Worm (Caenorhabditis elegans): Measurements from ENCODE around the gene C36B7.5.

Gene C36B7.5

DNA sequence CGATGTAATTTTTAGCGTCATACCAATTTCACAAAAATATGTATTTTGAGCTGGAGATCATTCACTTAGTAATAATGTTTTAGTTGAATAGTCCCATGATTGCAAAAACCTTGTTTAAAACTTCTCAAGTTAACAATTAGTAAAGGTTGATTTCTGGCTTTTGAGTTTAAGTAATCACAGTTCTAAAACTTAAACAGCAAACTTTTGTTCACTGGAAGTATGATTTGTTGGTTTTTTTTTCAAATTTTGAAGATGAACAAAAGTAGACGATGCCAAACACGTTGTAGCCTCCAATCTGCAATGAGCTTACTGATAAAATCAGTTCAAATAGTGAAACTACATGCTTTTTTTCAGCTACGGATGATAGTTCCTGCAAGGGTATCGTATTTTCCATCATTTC, 16.3 kb upstream of the C36B7.5 start, which contains the start of gene C36B7.1 (continued):
- TF ChIP-seq ceh-34 (tag; optimal IDR thresholded peaks at IDR 0.05) (no peak), gmeb-2 (tag; optimal IDR thresholded peaks at IDR 0.05) (no peak)

DNA sequence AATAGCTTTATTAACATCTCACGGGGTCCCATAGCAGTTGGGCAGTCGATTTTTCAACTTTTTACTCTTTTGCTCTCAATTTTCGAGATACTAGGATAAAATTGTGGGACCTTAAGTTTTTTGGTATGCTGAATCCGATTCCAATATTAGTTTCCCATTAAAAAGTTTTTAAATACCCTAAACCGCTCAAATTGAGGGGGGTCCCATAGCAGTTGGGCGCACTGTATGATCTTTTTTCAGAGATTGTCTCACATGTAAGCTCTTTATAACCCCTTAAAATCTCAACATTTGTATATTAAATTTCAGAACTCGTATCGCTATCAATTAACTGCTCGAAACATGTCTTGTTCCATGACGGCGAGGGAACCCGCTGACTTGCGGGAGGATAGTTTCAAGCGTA, 9.9 kb upstream of the C36B7.5 start, which contains the start of gene C36B7.2:
C36B7.2 (plus strand) TSS at position 301 of the 400 bp plus-strand sequence.
- TF ChIP-seq dve-1 (tag; optimal IDR thresholded peaks at IDR 0.05) = no peak
- no peak for TF ChIP-seq unc-86 (tag; optimal IDR thresholded peaks at IDR 0.05)
- no peak for TF ChIP-seq sox-2 (GFP tag; IDR thresholded peaks at IDR 0.05)
- TF ChIP-seq elt-4 (tag; optimal IDR thresholded peaks at IDR 0.05) = no peak
- TF ChIP-seq ceh-2 (tag; optimal IDR thresholded peaks at IDR 0.05) = no peak

DNA sequence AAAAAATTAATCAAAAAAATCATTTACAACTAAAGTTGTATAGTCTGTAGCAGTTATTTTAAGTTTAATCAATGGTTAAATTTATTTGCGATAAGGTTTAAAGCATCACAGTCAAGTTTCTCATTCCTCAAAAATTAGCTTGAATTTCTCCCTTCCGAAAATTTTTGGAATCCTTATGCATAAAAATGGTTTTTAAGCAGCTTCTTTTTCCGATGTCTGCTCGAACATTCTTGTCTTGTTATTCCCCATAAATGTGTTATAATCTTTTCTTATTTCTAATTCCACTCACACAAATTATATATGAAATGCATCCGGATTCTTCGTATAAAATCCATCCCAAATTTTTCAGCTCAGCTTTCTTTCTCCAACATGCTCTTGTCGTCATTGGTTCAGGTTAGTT, 5.2 kb upstream of the C36B7.5 start, which contains the start of gene C36B7.3:
C36B7.3 (plus strand) TSS at position 301 of the 400 bp plus-strand sequence.
- no peak for TF ChIP-seq tbx-2 (tag; optimal IDR thresholded peaks at IDR 0.05)
- no peak for TF ChIP-seq fkh-6 (tag; optimal IDR thresholded peaks at IDR 0.05)
- no peak for TF ChIP-seq ceh-31 (tag; optimal IDR thresholded peaks at IDR 0.05)
- TF ChIP-seq ceh-34 (tag; optimal IDR thresholded peaks at IDR 0.05) = no peak
- no peak for TF ChIP-seq mec-3 (tag; optimal IDR thresholded peaks at IDR 0.05; ENCODE audit: borderline replicate concordance)
- no peak for TF ChIP-seq sox-2 (GFP tag; IDR thresholded peaks at IDR 0.05)
- TF ChIP-seq ets-4 (tag; optimal IDR thresholded peaks at IDR 0.05) = no peak
- no peak for TF ChIP-seq syd-9 (tag; optimal IDR thresholded peaks at IDR 0.05)
- TF ChIP-seq ceh-18 (tag; optimal IDR thresholded peaks at IDR 0.05) = no peak
- no peak for TF ChIP-seq dmd-4 (tag; optimal IDR thresholded peaks at IDR 0.05; ENCODE audit: borderline replicate concordance)
- TF ChIP-seq unc-42 (tag; optimal IDR thresholded peaks at IDR 0.05) = no peak
- TF ChIP-seq unc-55 (GFP tag; optimal IDR thresholded peaks at IDR 0.05) = no peak
- TF ChIP-seq odd-2 (tag; optimal IDR thresholded peaks at IDR 0.05) = no peak
- no peak for TF ChIP-seq npax-4 (tag; optimal IDR thresholded peaks at IDR 0.05)
- no peak for TF ChIP-seq pax-1 (tag; optimal IDR thresholded peaks at IDR 0.05)

DNA sequence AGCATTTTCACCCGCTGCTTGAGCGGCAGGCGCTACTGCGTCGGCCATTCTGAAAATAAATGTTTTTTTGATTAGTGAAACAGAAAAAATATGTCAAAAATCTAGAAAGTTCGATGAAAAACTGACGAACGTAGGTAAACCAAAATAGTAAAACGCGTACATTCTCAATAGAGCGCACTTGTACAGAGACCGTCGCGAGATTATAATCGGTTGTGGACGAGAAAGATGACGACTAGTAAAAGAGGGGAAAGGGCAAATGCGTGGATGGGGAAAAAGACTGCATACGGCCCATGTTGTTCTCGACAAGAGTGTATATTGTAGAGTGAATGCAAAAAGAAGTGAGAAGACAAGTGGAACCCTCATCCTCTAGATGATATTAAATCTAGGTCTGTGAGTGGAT, 4.0 kb upstream of the C36B7.5 start, which contains the start of gene C36B7.6:
C36B7.6 (minus strand) TSS at position 49 of the 400 bp plus-strand sequence.
- TF ChIP-seq ref-2 (tag; optimal IDR thresholded peaks at IDR 0.05) (peak; percentile 16), nfya-1 (tag; optimal IDR thresholded peaks at IDR 0.05) (no peak), elt-4 (tag; optimal IDR thresholded peaks at IDR 0.05) (no peak), ceh-31 (tag; optimal IDR thresholded peaks at IDR 0.05) (peak; percentile 45), elt-2 (tag; optimal IDR thresholded peaks at IDR 0.05) (peak; percentile 38), tbx-2 (tag; optimal IDR thresholded peaks at IDR 0.05) (peak; percentile 26), unc-42 (tag; optimal IDR thresholded peaks at IDR 0.05) (peak; percentile 0), ceh-14 (tag; optimal IDR thresholded peaks at IDR 0.05) (no peak)

DNA sequence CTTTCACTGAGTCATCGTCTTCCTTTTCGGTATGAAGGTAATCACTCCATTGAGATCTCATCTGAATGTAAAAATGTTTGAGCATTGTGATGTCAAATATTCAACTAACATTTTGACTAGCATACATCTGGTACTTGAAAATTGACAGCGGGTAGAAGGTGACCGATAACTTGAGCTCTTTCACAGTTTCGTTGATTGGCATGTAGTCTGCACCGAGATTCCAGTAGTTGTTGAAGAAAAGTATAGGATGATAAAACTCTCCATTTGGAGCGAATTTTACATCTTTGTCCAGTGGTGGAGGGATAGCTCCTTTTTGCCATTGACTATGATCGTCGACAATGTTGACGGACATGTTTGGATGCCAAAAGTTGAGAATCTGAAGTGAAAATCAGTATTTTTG, 2.8 kb upstream of the C36B7.5 start:
- TF ChIP-seq pha-2 (tag; optimal IDR thresholded peaks at IDR 0.05) (no peak), ceh-2 (tag; optimal IDR thresholded peaks at IDR 0.05) (no peak), elt-2 (tag; optimal IDR thresholded peaks at IDR 0.05) (no peak), unc-3 (GFP tag; conservative IDR thresholded peaks at IDR 0.05) (no peak), unc-3 (tag; optimal IDR thresholded peaks at IDR 0.05) (no peak)

DNA sequence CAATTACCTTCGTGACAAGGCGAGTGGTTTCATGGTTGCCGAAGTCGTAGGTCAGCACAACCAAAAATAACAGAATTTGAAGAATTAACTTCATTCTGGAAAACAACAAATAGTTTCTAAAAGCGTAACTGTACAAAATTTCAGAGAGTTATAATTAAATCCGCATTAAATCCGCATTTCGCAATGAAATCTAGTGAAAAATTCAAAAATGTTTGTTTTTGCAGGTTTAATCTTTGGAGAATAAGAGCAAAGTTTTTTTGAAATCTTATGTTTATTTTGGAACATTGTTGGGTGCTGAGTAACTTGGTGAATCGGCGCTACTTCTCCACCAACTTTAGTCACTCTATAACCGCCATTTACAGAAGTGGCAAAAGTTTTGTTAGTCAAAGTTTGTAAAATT, 10.3 kb downstream of the C36B7.5 start, which contains the start of gene C36B7.4:
C36B7.4 (minus strand) TSS at position 101 of the 400 bp plus-strand sequence.
- no peak for TF ChIP-seq ets-4 (tag; optimal IDR thresholded peaks at IDR 0.05)
- TF ChIP-seq ahr-1 (tag; optimal IDR thresholded peaks at IDR 0.05) = no peak
- no peak for TF ChIP-seq rnt-1 (tag; optimal IDR thresholded peaks at IDR 0.05)
- no peak for TF ChIP-seq pha-2 (tag; optimal IDR thresholded peaks at IDR 0.05)
- no peak for TF ChIP-seq hlh-13 (GFP tag; optimal IDR thresholded peaks at IDR 0.05)
- TF ChIP-seq C38D4.7 (GFP tag; optimal IDR thresholded peaks at IDR 0.05) = no peak
- TF ChIP-seq nhr-11 (tag; optimal IDR thresholded peaks at IDR 0.05) = no peak
- TF ChIP-seq zip-5 (tag; optimal IDR thresholded peaks at IDR 0.05) = no peak
- TF ChIP-seq odd-2 (tag; optimal IDR thresholded peaks at IDR 0.05) = no peak
- TF ChIP-seq elt-2 (tag; optimal IDR thresholded peaks at IDR 0.05) = no peak
- no peak for TF ChIP-seq unc-3 (GFP tag; conservative IDR thresholded peaks at IDR 0.05)
- TF ChIP-seq unc-3 (tag; optimal IDR thresholded peaks at IDR 0.05) = no peak
- TF ChIP-seq sox-2 (GFP tag; IDR thresholded peaks at IDR 0.05) = no peak
- no peak for TF ChIP-seq hlh-30 (tag; optimal IDR thresholded peaks at IDR 0.05; ENCODE audit: insufficient read depth)
- TF ChIP-seq pag-3 (tag; optimal IDR thresholded peaks at IDR 0.05; ENCODE audit: borderline replicate concordance) = no peak
- no peak for TF ChIP-seq madf-2 (tag; optimal IDR thresholded peaks at IDR 0.05)
- no peak for TF ChIP-seq hlh-6 (tag; optimal IDR thresholded peaks at IDR 0.05)
- TF ChIP-seq ceh-14 (tag; optimal IDR thresholded peaks at IDR 0.05) = no peak
